Fruit fly (Drosophila melanogaster) S2 (cell line): ENCODE results near the gene APP-BP1.
"Not testable (repeated sequence)": the region's sequence is repeated elsewhere in the genome, so short reads cannot be mapped to it uniquely, and the experiment has no call there.

ENCODE experiments used
- CG8478 ChIP-seq: fragments of >200 bp; optimal IDR thresholded peaks from 2 replicates; lab custom pipeline; 2018
- CTCF ChIP-seq, 2 experiments: fragments of >200 bp; optimal IDR thresholded peaks; 2 replicates each; lab custom pipeline; 2018

Gene APP-BP1

dm6 chr3L:11130535-11130934, 32.3 kb downstream of the APP-BP1 start, which contains the start of gene nol:
Gene nol, plus strand, starts transcription at chr3L:11130835.
- TF ChIP-seq CG8478 (lab: Kevin White, UChicago) (no peak), CTCF (optimal IDR thresholded peaks at IDR 0.05; lab: Kevin White, UChicago) (no peak)

- not testable (repeated sequence) for TF ChIP-seq CTCF (optimal IDR thresholded peaks at IDR 0.05; lab: Kevin White, UChicago); CG8478 (lab: Kevin White, UChicago)
Measured at dm6 chr3L:11132055-11132454, 33.8 kb downstream of the APP-BP1 start, which contains the start of gene CG32074. Gene CG32074, minus strand, starts transcription at chr3L:11132322.

dm6 chr3L:11134886-11135285, 36.7 kb downstream of the APP-BP1 start, which contains the start of gene CG14143:
Gene CG14143, plus strand, starts transcription at chr3L:11134987.
- TF ChIP-seq CG8478 (lab: Kevin White, UChicago); CTCF (optimal IDR thresholded peaks at IDR 0.05; lab: Kevin White, UChicago): not testable (repeated sequence)

- no peak for TF ChIP-seq CG8478 (lab: Kevin White, UChicago)
- no peak for TF ChIP-seq CTCF (optimal IDR thresholded peaks at IDR 0.05; lab: Kevin White, UChicago)
Measured at dm6 chr3L:11135846-11136245, 37.6 kb downstream of the APP-BP1 start, which contains the start of gene IRSp53. Gene IRSp53, plus strand, starts transcription at chr3L:11136049.

- TF ChIP-seq CG8478 (lab: Kevin White, UChicago) = no peak
- TF ChIP-seq CTCF (optimal IDR thresholded peaks at IDR 0.05; lab: Kevin White, UChicago) = no peak
Measured at dm6 chr3L:11136349-11136748, 38.1 kb downstream of the APP-BP1 start.

dm6 chr3L:11138862-11139261, 40.6 kb downstream of the APP-BP1 start:
- TF ChIP-seq CG8478 (lab: Kevin White, UChicago) (no peak), CTCF (optimal IDR thresholded peaks at IDR 0.05; lab: Kevin White, UChicago) (no peak)

dm6 chr3L:11145065-11145464, 46.9 kb downstream of the APP-BP1 start:
- TF ChIP-seq CTCF (optimal IDR thresholded peaks at IDR 0.05; lab: Kevin White, UChicago) = no peak
- TF ChIP-seq CG8478 (lab: Kevin White, UChicago) = no peak

- TF ChIP-seq CTCF (optimal IDR thresholded peaks at IDR 0.05; lab: Kevin White, UChicago) (no peak), CG8478 (lab: Kevin White, UChicago) (no peak)
Measured at dm6 chr3L:11147675-11148074, 49.5 kb downstream of the APP-BP1 start.

dm6 chr3L:11148478-11149251, 50.5 kb downstream of the APP-BP1 start:
- TF ChIP-seq CTCF (optimal IDR thresholded peaks at IDR 0.05; lab: Kevin White, UChicago) = no peak
- no peak for TF ChIP-seq CG8478 (lab: Kevin White, UChicago)
